Fruit fly (Drosophila melanogaster): Measurements from ENCODE around the gene CG14298.
A peak's percentile ranks its signal among the peaks of the same experiment; 100 is the strongest.

The CG14298 gene

dm6 chr3R:18923208-18923761 lies 48.0 kb downstream of the CG14298 start (continued):
- TF ChIP-seq zen2 (GFP tag; IDR thresholded peaks at IDR 0.05; ENCODE audit: partially characterized antibody) = no peak
- TF ChIP-seq otp (GFP tag; IDR thresholded peaks at IDR 0.05) = no peak
- TF ChIP-seq lmd (GFP tag; IDR thresholded peaks at IDR 0.05) = no peak
- TF ChIP-seq so (GFP tag; IDR thresholded peaks at IDR 0.05) = 0 out of 3 replicates have a peak, but pooled peaks have one; percentile 36
- TF ChIP-seq CG10321 (GFP tag; IDR thresholded peaks at IDR 0.05) = peak; percentile 91
- TF ChIP-seq Sox100B (GFP tag; optimal IDR thresholded peaks at IDR 0.05) = peak; percentile 11
- TF ChIP-seq chinmo (GFP tag; IDR thresholded peaks at IDR 0.05; ENCODE audit: partially characterized antibody) = peak; percentile 45; the same call in 2 of the 4 replicates
- no peak for TF ChIP-seq Hey (tag; optimal IDR thresholded peaks at IDR 0.05)
- no peak for TF ChIP-seq zf30C (GFP tag; optimal IDR thresholded peaks at IDR 0.05)
- no peak for TF ChIP-seq hbn (GFP tag; IDR thresholded peaks at IDR 0.05; ENCODE audit: partially characterized antibody)
- TF ChIP-seq ATbp (GFP tag; optimal IDR thresholded peaks at IDR 0.05) = peak; percentile 49
- no peak for TF ChIP-seq CG17612 (GFP tag; IDR thresholded peaks at IDR 0.05)

dm6 chr3R:18923802-18924635 lies 48.7 kb downstream of the CG14298 start:
- TF ChIP-seq CG7372 (GFP tag; IDR thresholded peaks at IDR 0.05) (no peak), cwo (GFP tag; optimal IDR thresholded peaks at IDR 0.05) (no peak), CG11695 (GFP tag; IDR thresholded peaks at IDR 0.05) (no peak), Atf6 (GFP tag; IDR thresholded peaks at IDR 0.05) (no peak), row (GFP tag; IDR thresholded peaks at IDR 0.05) (0 out of 3 replicates have a peak, but pooled peaks have one; percentile 7), CG4617 (GFP tag; optimal IDR thresholded peaks at IDR 0.05; ENCODE audit: borderline replicate concordance) (no peak), Nf-YA (GFP tag; IDR thresholded peaks at IDR 0.05) (peak; percentile 23; the same call in 1 of the 2 replicates), Ets97D (GFP tag; optimal IDR thresholded peaks at IDR 0.05) (no peak), CG32767 (GFP tag; IDR thresholded peaks at IDR 0.05) (0 out of 2 replicates have a peak, but pooled peaks have one; percentile 23), CG14050 (GFP tag; IDR thresholded peaks at IDR 0.05) (no peak), CG13296 (GFP tag; optimal IDR thresholded peaks at IDR 0.05) (no peak), CG17912 (GFP tag; optimal IDR thresholded peaks at IDR 0.05) (no peak), CG10321 (GFP tag; IDR thresholded peaks at IDR 0.05) (peak; percentile 94), Doc2 (GFP tag; IDR thresholded peaks at IDR 0.05) (no peak), kay (GFP tag; optimal IDR thresholded peaks at IDR 0.05) (peak; percentile 68), CG8281 (tag; optimal IDR thresholded peaks at IDR 0.05) (no peak), CG17186 (GFP tag; optimal IDR thresholded peaks at IDR 0.05) (no peak), Trl (optimal IDR thresholded peaks at IDR 0.05) (peak; percentile 67 to 79), Trl (GFP tag; optimal IDR thresholded peaks at IDR 0.05) (no peak), shn (GFP tag; optimal IDR thresholded peaks at IDR 0.05) (peak; percentile 10), ken (GFP tag; IDR thresholded peaks at IDR 0.05) (no peak), Adf1 (GFP tag; IDR thresholded peaks at IDR 0.05) (no peak), CG4404 (GFP tag; IDR thresholded peaks at IDR 0.05) (no peak), CG6791 (GFP tag; IDR thresholded peaks at IDR 0.05; ENCODE audit: partially characterized antibody) (peak; percentile 39; the same call in 1 of the 3 replicates), CG4360 (GFP tag; IDR thresholded peaks at IDR 0.05) (peak; percentile 96), PHDP (tag; optimal IDR thresholded peaks at IDR 0.05) (no peak), NC2β (GFP tag; optimal IDR thresholded peaks at IDR 0.05) (no peak), amos (GFP tag; IDR thresholded peaks at IDR 0.05; ENCODE audit: partially characterized antibody) (peak; percentile 22; the same call in 1 of the 2 replicates), scrt (GFP tag; optimal IDR thresholded peaks at IDR 0.05) (peak; percentile 69), Hr39 (optimal IDR thresholded peaks at IDR 0.05) (no peak), Nf-YC (tag; optimal IDR thresholded peaks at IDR 0.05) (peak; percentile 78), crp (GFP tag; optimal IDR thresholded peaks at IDR 0.05) (peak in 1 of 2 experiments; percentile 54), bbx (GFP tag; IDR thresholded peaks at IDR 0.05; ENCODE audit: partially characterized antibody) (peak; percentile 45; the same call in 1 of the 2 replicates), ac (GFP tag; optimal IDR thresholded peaks at IDR 0.05) (peak; percentile 44), Nf-YB (GFP tag; optimal IDR thresholded peaks at IDR 0.05) (peak; percentile 88), hbn (GFP tag; IDR thresholded peaks at IDR 0.05; ENCODE audit: partially characterized antibody) (no peak), CG15479 (GFP tag; optimal IDR thresholded peaks at IDR 0.05) (peak; percentile 24), zf30C (GFP tag; optimal IDR thresholded peaks at IDR 0.05) (no peak)
